Fruit fly (Drosophila melanogaster) whole organism, embryonic: Measurements from ENCODE around the gene DIP-alpha.
A peak's percentile ranks its signal among the peaks of the same experiment; 100 is the strongest.

ENCODE experiments used
- Ada2b ChIP-seq: fragments of 200-800 bp; sonication (Bioruptor generic); IDR thresholded peaks from 2 replicates; pipeline ENCODE4 v1.3.6; 2022; ENCODE audit warnings: missing biosample characterization, missing genetic modification characterization
- Asciz ChIP-seq: fragments of 200-800 bp; sonication (Bioruptor generic); optimal IDR thresholded peaks from 2 replicates; lab custom pipeline; 2017; ENCODE audit warnings: missing biosample characterization, mild to moderate bottlenecking, missing genetic modification characterization, missing genetic modification reagents
- CG11247 ChIP-seq: fragments of 200-800 bp; sonication (Bioruptor generic); IDR thresholded peaks from 2 replicates; pipeline ENCODE4 v1.3.6; 2022; ENCODE audit warnings: missing biosample characterization, missing genetic modification characterization
- CG12744 ChIP-seq: fragments of 200-800 bp; sonication (Bioruptor generic); optimal IDR thresholded peaks from 2 replicates; lab custom pipeline; 2016; ENCODE audit warnings: missing biosample characterization, missing genetic modification characterization
- CG13287 ChIP-seq: fragments of 200-800 bp; sonication (Bioruptor generic); IDR thresholded peaks from 2 replicates; pipeline ENCODE4 v1.3.6; 2022; ENCODE audit warnings: missing biosample characterization, missing genetic modification characterization; ENCODE audit not compliant: partially characterized antibody
- CG13775 ChIP-seq: fragments of 200-800 bp; sonication (Bioruptor generic); optimal IDR thresholded peaks from 3 replicates; lab custom pipeline; 2017; ENCODE audit warnings: missing biosample characterization, mild to moderate bottlenecking, missing genetic modification characterization
- CG15601 ChIP-seq: fragments of 200-800 bp; sonication (Bioruptor generic); optimal IDR thresholded peaks from 3 replicates; lab custom pipeline; 2019; ENCODE audit warnings: missing biosample characterization, mild to moderate bottlenecking, missing genetic modification characterization, moderate library complexity
- CG15696 ChIP-seq: fragments of 200-800 bp; sonication (Bioruptor generic); optimal IDR thresholded peaks from 2 replicates; lab custom pipeline; 2019; ENCODE audit warnings: missing biosample characterization, mild to moderate bottlenecking, missing genetic modification characterization, moderate library complexity
- CG16815 ChIP-seq: fragments of 200-800 bp; sonication (Bioruptor generic); optimal IDR thresholded peaks from 3 replicates; lab custom pipeline; 2017; ENCODE audit warnings: missing biosample characterization, mild to moderate bottlenecking, missing genetic modification characterization
- CG17829 ChIP-seq: fragments of 200-800 bp; optimal IDR thresholded peaks from 2 replicates; lab custom pipeline; 2019; ENCODE audit warnings: missing biosample characterization, mild to moderate bottlenecking, missing genetic modification characterization, moderate library complexity
- CG18011 ChIP-seq: fragments of 200-800 bp; sonication (Bioruptor generic); optimal IDR thresholded peaks from 2 replicates; lab custom pipeline; 2017; ENCODE audit warnings: missing biosample characterization, missing genetic modification characterization, mild to moderate bottlenecking, moderate library complexity, missing genotype
- CG2120 ChIP-seq: fragments of 200-800 bp; sonication (Bioruptor generic); optimal IDR thresholded peaks from 3 replicates; lab custom pipeline; 2016; ENCODE audit warnings: missing biosample characterization, missing genetic modification characterization
- CG30431 ChIP-seq: fragments of 200-800 bp; sonication (Bioruptor generic); optimal IDR thresholded peaks from 2 replicates; lab custom pipeline; 2017; ENCODE audit warnings: missing biosample characterization, missing genetic modification characterization
- CG3163 ChIP-seq: fragments of 200-800 bp; sonication (Bioruptor generic); optimal IDR thresholded peaks from 3 replicates; lab custom pipeline; 2016; ENCODE audit warnings: missing biosample characterization, missing genetic modification characterization
- CG3995 ChIP-seq: fragments of 200-800 bp; sonication (Bioruptor generic); optimal IDR thresholded peaks from 3 replicates; lab custom pipeline; 2016; ENCODE audit warnings: missing biosample characterization, missing genetic modification characterization
- CG4617 ChIP-seq: fragments of 200-800 bp; sonication (Bioruptor generic); optimal IDR thresholded peaks from 3 replicates; lab custom pipeline; 2016; ENCODE audit warnings: missing biosample characterization, missing genetic modification characterization, borderline replicate concordance
- CG6272 ChIP-seq: fragments of 200-800 bp; sonication (Bioruptor generic); IDR thresholded peaks from 2 replicates; pipeline ENCODE4 v1.3.6; 2022; ENCODE audit warnings: missing biosample characterization, missing genetic modification characterization
- CG6765 ChIP-seq: fragments of 200-800 bp; sonication (Bioruptor generic); optimal IDR thresholded peaks from 3 replicates; lab custom pipeline; 2017; ENCODE audit warnings: missing biosample characterization, mild to moderate bottlenecking, missing genetic modification characterization
- CG6854 ChIP-seq: fragments of 200-800 bp; sonication (Bioruptor generic); optimal IDR thresholded peaks from 3 replicates; lab custom pipeline; 2017; ENCODE audit warnings: missing biosample characterization, mild to moderate bottlenecking, missing genetic modification characterization
- CG7745 ChIP-seq: fragments of 200-800 bp; sonication (Bioruptor generic); optimal IDR thresholded peaks from 2 replicates; lab custom pipeline; 2018; ENCODE audit warnings: missing biosample characterization, mild to moderate bottlenecking, missing genetic modification characterization, moderate library complexity
- Chrac-16 ChIP-seq: fragments of 200-800 bp; sonication (Bioruptor generic); optimal IDR thresholded peaks from 3 replicates; lab custom pipeline; 2016; ENCODE audit warnings: missing biosample characterization, missing genetic modification characterization
- CkIIα-i1 ChIP-seq: fragments of 200-800 bp; sonication (Bioruptor generic); IDR thresholded peaks from 2 replicates; pipeline ENCODE4 v1.3.6; 2022; ENCODE audit warnings: missing biosample characterization, missing genetic modification characterization
- E2f1 ChIP-seq: fragments of 200-800 bp; sonication (Bioruptor generic); IDR thresholded peaks from 2 replicates; pipeline ENCODE4 v1.3.6; 2022; ENCODE audit warnings: missing biosample characterization, missing genetic modification characterization
- Fer2 ChIP-seq: fragments of 200-800 bp; sonication (Bioruptor generic); optimal IDR thresholded peaks from 2 replicates; lab custom pipeline; 2018; ENCODE audit warnings: missing biosample characterization, mild to moderate bottlenecking, missing genetic modification characterization, moderate library complexity
- HLH4C ChIP-seq: fragments of 200-800 bp; sonication (Bioruptor generic); IDR thresholded peaks from 3 replicates; pipeline ENCODE4 v1.3.6; 2022; ENCODE audit warnings: missing biosample characterization, missing genetic modification characterization; ENCODE audit not compliant: partially characterized antibody
- HLHmδ ChIP-seq: fragments of 200-800 bp; sonication (Bioruptor generic); optimal IDR thresholded peaks from 2 replicates; lab custom pipeline; 2018; ENCODE audit warnings: missing biosample characterization, mild to moderate bottlenecking, missing genetic modification characterization, moderate library complexity
- Hand ChIP-seq: fragments of 200-800 bp; sonication (Bioruptor generic); optimal IDR thresholded peaks from 2 replicates; lab custom pipeline; 2017; ENCODE audit warnings: mild to moderate bottlenecking, missing biosample characterization, missing genetic modification reagents, missing genetic modification characterization
- Jarid2 ChIP-seq: fragments of 200-800 bp; sonication (Bioruptor generic); optimal IDR thresholded peaks from 3 replicates; lab custom pipeline; 2017; ENCODE audit warnings: mild to moderate bottlenecking, missing biosample characterization, missing genetic modification reagents, missing genetic modification characterization
- Mes4 ChIP-seq: fragments of 200-800 bp; sonication (Bioruptor generic); optimal IDR thresholded peaks from 2 replicates; lab custom pipeline; 2016; ENCODE audit warnings: missing biosample characterization, missing genetic modification characterization
- NK7.1 ChIP-seq: fragments of 200-800 bp; sonication (Bioruptor generic); optimal IDR thresholded peaks from 3 replicates; lab custom pipeline; 2016; ENCODE audit warnings: missing biosample characterization, missing genetic modification characterization
- NfI ChIP-seq: fragments of 200-800 bp; sonication (Bioruptor generic); optimal IDR thresholded peaks from 3 replicates; lab custom pipeline; 2018; ENCODE audit warnings: missing biosample characterization, mild to moderate bottlenecking, missing genetic modification characterization, moderate library complexity
- Scr ChIP-seq: fragments of 200-800 bp; sonication (Bioruptor generic); IDR thresholded peaks from 2 replicates; pipeline ENCODE4 v1.3.6; 2022; ENCODE audit warnings: missing biosample characterization, missing genetic modification characterization; ENCODE audit not compliant: partially characterized antibody
- ac ChIP-seq: fragments of 200-800 bp; sonication (Bioruptor generic); optimal IDR thresholded peaks from 3 replicates; lab custom pipeline; 2017; ENCODE audit warnings: missing biosample characterization, mild to moderate bottlenecking, missing genetic modification characterization
- bowl ChIP-seq: fragments of 200-800 bp; sonication (Bioruptor generic); IDR thresholded peaks from 2 replicates; pipeline ENCODE4 v1.3.6; 2022; ENCODE audit warnings: missing biosample characterization, missing genetic modification characterization
- btn ChIP-seq: fragments of 200-800 bp; sonication (Bioruptor generic); optimal IDR thresholded peaks from 2 replicates; lab custom pipeline; 2016; ENCODE audit warnings: missing biosample characterization, missing genetic modification characterization
- dimm ChIP-seq: fragments of 200-800 bp; sonication (Bioruptor generic); IDR thresholded peaks from 2 replicates; pipeline ENCODE4 v1.3.6; 2022; ENCODE audit warnings: missing biosample characterization, missing genetic modification characterization
- dpn ChIP-seq, 2 experiments: fragments of 200-800 bp; sonication (Bioruptor generic); optimal IDR thresholded peaks; 3 replicates each; lab custom pipeline; 2016; ENCODE audit warnings: missing biosample characterization in 2 of 2, missing genetic modification characterization in 2 of 2
- grau ChIP-seq: fragments of 200-800 bp; optimal IDR thresholded peaks from 3 replicates; lab custom pipeline; 2019; ENCODE audit warnings: missing biosample characterization, mild to moderate bottlenecking, missing genetic modification characterization, moderate library complexity
- gt ChIP-seq: fragments of 200-800 bp; sonication (Bioruptor generic); IDR thresholded peaks from 2 replicates; pipeline ENCODE4 v1.3.6; 2022; ENCODE audit warnings: missing biosample characterization, missing genetic modification characterization
- ham ChIP-seq: fragments of 200-800 bp; sonication (Bioruptor generic); IDR thresholded peaks from 2 replicates; pipeline ENCODE4 v1.3.6; 2022; ENCODE audit warnings: missing biosample characterization, missing genetic modification characterization
- hbn ChIP-seq: fragments of 200-800 bp; sonication (Bioruptor generic); IDR thresholded peaks from 2 replicates; pipeline ENCODE4 v1.3.6; 2022; ENCODE audit warnings: missing biosample characterization, missing genetic modification characterization; ENCODE audit not compliant: partially characterized antibody
- her ChIP-seq: fragments of 200-800 bp; sonication (Bioruptor generic); optimal IDR thresholded peaks from 2 replicates; lab custom pipeline; 2016; ENCODE audit warnings: missing biosample characterization, missing genetic modification characterization
- kay ChIP-seq: fragments of 200-800 bp; sonication (Bioruptor generic); optimal IDR thresholded peaks from 2 replicates; lab custom pipeline; 2016; ENCODE audit warnings: missing biosample characterization, missing genetic modification characterization
- luna ChIP-seq: fragments of 200-800 bp; sonication (Bioruptor generic); optimal IDR thresholded peaks from 2 replicates; lab custom pipeline; 2016; ENCODE audit warnings: missing biosample characterization, missing genetic modification characterization
- p53 ChIP-seq: fragments of 200-800 bp; sonication (Bioruptor generic); optimal IDR thresholded peaks from 2 replicates; lab custom pipeline; 2016; ENCODE audit warnings: missing biosample characterization, missing genetic modification characterization
- pzg ChIP-seq: fragments of 200-800 bp; sonication (Bioruptor generic); optimal IDR thresholded peaks from 3 replicates; lab custom pipeline; 2018; ENCODE audit warnings: missing biosample characterization, mild to moderate bottlenecking, missing genetic modification characterization, moderate library complexity
- slp2 ChIP-seq: fragments of 200-800 bp; sonication (Bioruptor generic); optimal IDR thresholded peaks from 2 replicates; lab custom pipeline; 2016; ENCODE audit warnings: missing biosample characterization, missing genetic modification characterization
- ssp ChIP-seq: fragments of 200-800 bp; sonication (Bioruptor generic); IDR thresholded peaks from 2 replicates; pipeline ENCODE4 v1.3.6; 2022; ENCODE audit warnings: missing biosample characterization, missing genetic modification characterization
- tio ChIP-seq: fragments of 200-800 bp; sonication (Bioruptor generic); optimal IDR thresholded peaks from 2 replicates; lab custom pipeline; 2017; ENCODE audit warnings: missing biosample characterization, missing genetic modification characterization, inconsistent platforms
- wdn ChIP-seq: fragments of 200-800 bp; sonication (Bioruptor generic); IDR thresholded peaks from 2 replicates; pipeline ENCODE4 v1.3.6; 2022; ENCODE audit warnings: missing biosample characterization, missing genetic modification characterization

Gene DIP-alpha

dm6 chrX:3573438-3574250, 2.2 kb upstream of the DIP-alpha start, which contains the start of gene CG2875 (continued):
- TF ChIP-seq CG6765 (GFP tag; lab: Kevin White, UChicago) (no peak), CG15696 (tag; lab: Kevin White, UChicago) (no peak), Ada2b (GFP tag; lab: Robert Waterston, UW) (no peak), HLHmδ (GFP tag; lab: Kevin White, UChicago) (no peak), kay (GFP tag; lab: Kevin White, UChicago) (no peak), dpn (GFP tag; optimal IDR thresholded peaks at IDR 0.05; lab: Kevin White, UChicago) (no peak), CG18011 (no peak), CG15601 (peak; percentile 1), CG7745 (tag; lab: Kevin White, UChicago) (no peak), grau (tag; lab: Kevin White, UChicago) (no peak), bowl (GFP tag; lab: Robert Waterston, UW) (no peak), Asciz (GFP tag; lab: Kevin White, UChicago) (no peak), ac (GFP tag; lab: Kevin White, UChicago) (no peak), ssp (GFP tag; lab: Robert Waterston, UW) (no peak), ham (no peak), pzg (GFP tag; lab: Kevin White, UChicago) (peak; percentile 88), gt (no peak), CG13287 (GFP tag; lab: Robert Waterston, UW) (peak; percentile 82), CG6272 (no peak), her (GFP tag; lab: Kevin White, UChicago) (no peak), CkIIα-i1 (GFP tag; lab: Robert Waterston, UW) (no peak), CG3995 (GFP tag; lab: Kevin White, UChicago) (no peak), CG13775 (GFP tag; lab: Kevin White, UChicago) (no peak), luna (GFP tag; lab: Kevin White, UChicago) (no peak), NK7.1 (no peak), CG12744 (GFP tag; lab: Kevin White, UChicago) (no peak), p53 (GFP tag; lab: Kevin White, UChicago) (no peak), CG6854 (no peak), Jarid2 (GFP tag; lab: Kevin White, UChicago) (no peak), CG2120 (no peak), Hand (GFP tag; lab: Kevin White, UChicago) (no peak), CG30431 (GFP tag; lab: Kevin White, UChicago) (no peak), hbn (GFP tag; lab: Robert Waterston, UW) (peak; percentile 65), Scr (peak; percentile 75), dimm (GFP tag; lab: Robert Waterston, UW) (no peak), NfI (GFP tag; lab: Kevin White, UChicago) (no peak), CG4617 (peak; percentile 58), Mes4 (GFP tag; lab: Kevin White, UChicago) (no peak), btn (GFP tag; lab: Kevin White, UChicago) (no peak), CG16815 (GFP tag; lab: Kevin White, UChicago) (no peak), Chrac-16 (no peak), Fer2 (tag; lab: Kevin White, UChicago) (no peak), HLH4C (GFP tag; lab: Robert Waterston, UW) (peak; percentile 60), tio (GFP tag; lab: Kevin White, UChicago) (no peak), wdn (GFP tag; lab: Robert Waterston, UW) (no peak), E2f1 (GFP tag; lab: Robert Waterston, UW) (no peak), CG3163 (no peak), CG11247 (GFP tag; lab: Robert Waterston, UW) (no peak), slp2 (GFP tag; lab: Kevin White, UChicago) (no peak), CG17829 (tag; lab: Kevin White, UChicago) (peak; percentile 8)
